Fruit fly (Drosophila melanogaster): ENCODE results near the gene CG32371.

Gene CG32371

DNA sequence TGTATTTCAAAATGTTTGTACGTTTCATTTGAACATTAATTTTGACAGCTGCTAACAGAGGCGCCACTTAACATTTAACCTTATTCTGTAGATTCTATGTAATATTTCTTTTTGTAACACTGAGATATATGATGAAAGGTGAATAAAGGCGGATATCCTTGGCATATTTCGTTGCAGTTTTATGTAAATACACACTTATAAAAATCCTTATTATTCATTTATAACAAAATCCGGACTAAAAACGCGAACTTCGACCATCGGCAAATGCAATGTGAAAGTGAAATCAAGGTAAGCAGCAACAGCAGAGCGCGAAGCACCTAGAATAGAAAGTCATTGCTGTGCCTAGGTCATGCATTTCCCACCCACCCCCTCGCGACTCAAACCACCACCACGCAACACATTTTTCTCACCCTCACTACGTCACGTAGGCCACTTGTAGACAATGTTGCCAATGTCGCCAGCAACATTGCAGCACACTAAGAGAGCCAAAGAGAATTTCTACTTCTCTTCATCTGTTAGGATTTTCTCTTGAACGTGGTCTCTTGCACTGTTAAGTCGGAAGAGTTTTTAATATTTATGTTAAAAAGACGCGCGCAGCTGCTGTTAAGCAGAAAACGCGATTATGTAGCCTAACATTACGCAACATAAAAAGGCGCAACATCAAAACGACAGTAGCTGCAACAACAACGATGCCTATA is 13.3 kb upstream of the CG32371 start:
- no peak for TF ChIP-seq h (optimal IDR thresholded peaks at IDR 0.05)
- no peak for TF ChIP-seq psq (optimal IDR thresholded peaks at IDR 0.05)
- TF ChIP-seq Sin3A (optimal IDR thresholded peaks at IDR 0.05), result no peak
- TF ChIP-seq insv (optimal IDR thresholded peaks at IDR 0.05), result no peak
- TF ChIP-seq ttk (optimal IDR thresholded peaks at IDR 0.05), result no peak
- TF ChIP-seq Myc (optimal IDR thresholded peaks at IDR 0.05), result no peak

- no peak for TF ChIP-seq insv (optimal IDR thresholded peaks at IDR 0.05)
- no peak for TF ChIP-seq Myc (optimal IDR thresholded peaks at IDR 0.05)
- TF ChIP-seq psq (optimal IDR thresholded peaks at IDR 0.05), result no peak
- TF ChIP-seq h (optimal IDR thresholded peaks at IDR 0.05), result no peak
- no peak for TF ChIP-seq ttk (optimal IDR thresholded peaks at IDR 0.05)
- TF ChIP-seq Sin3A (optimal IDR thresholded peaks at IDR 0.05), result no peak
These were observed 7.3 kb upstream of the CG32371 start, which contains the start of gene Clk for dm6 chr3L:7775365-7775905. Gene Clk, minus strand, starts transcription at chr3L:7775603.

- TF ChIP-seq ttk (optimal IDR thresholded peaks at IDR 0.05), result no peak
- no peak for TF ChIP-seq psq (optimal IDR thresholded peaks at IDR 0.05)
- TF ChIP-seq h (optimal IDR thresholded peaks at IDR 0.05), result no peak
- TF ChIP-seq Myc (optimal IDR thresholded peaks at IDR 0.05), result no peak
- TF ChIP-seq insv (optimal IDR thresholded peaks at IDR 0.05), result no peak
- no peak for TF ChIP-seq Sin3A (optimal IDR thresholded peaks at IDR 0.05)
These were observed 6.5 kb upstream of the CG32371 start for dm6 chr3L:7774698-7775097.

dm6 chr3L:7773529-7773928 is 5.4 kb upstream of the CG32371 start:
- TF ChIP-seq insv (optimal IDR thresholded peaks at IDR 0.05), result no peak
- no peak for TF ChIP-seq Myc (optimal IDR thresholded peaks at IDR 0.05)
- no peak for TF ChIP-seq h (optimal IDR thresholded peaks at IDR 0.05)
- TF ChIP-seq psq (optimal IDR thresholded peaks at IDR 0.05), result no peak
- TF ChIP-seq ttk (optimal IDR thresholded peaks at IDR 0.05), result no peak
- TF ChIP-seq Sin3A (optimal IDR thresholded peaks at IDR 0.05), result no peak

dm6 chr3L:7772160-7772798 is 4.1 kb upstream of the CG32371 start:
- TF ChIP-seq h (optimal IDR thresholded peaks at IDR 0.05) (no peak), Sin3A (optimal IDR thresholded peaks at IDR 0.05) (no peak)

dm6 chr3L:7759835-7760780 is 8.0 kb downstream of the CG32371 start, which contains the start of gene Hn:
Gene Hn, plus strand, starts transcription at chr3L:7760453.
- TF ChIP-seq Myc (optimal IDR thresholded peaks at IDR 0.05) (no peak), insv (optimal IDR thresholded peaks at IDR 0.05) (no peak), ttk (optimal IDR thresholded peaks at IDR 0.05) (no peak), psq (optimal IDR thresholded peaks at IDR 0.05) (no peak), Sin3A (optimal IDR thresholded peaks at IDR 0.05) (no peak), h (optimal IDR thresholded peaks at IDR 0.05) (no peak)

- TF ChIP-seq h (optimal IDR thresholded peaks at IDR 0.05) (no peak), insv (optimal IDR thresholded peaks at IDR 0.05) (no peak), ttk (optimal IDR thresholded peaks at IDR 0.05) (no peak), Myc (optimal IDR thresholded peaks at IDR 0.05) (no peak), psq (optimal IDR thresholded peaks at IDR 0.05) (no peak), Sin3A (optimal IDR thresholded peaks at IDR 0.05) (no peak)
These were observed 14.0 kb downstream of the CG32371 start, which contains the start of gene CG7409 for dm6 chr3L:7754109-7754508. Gene CG7409, plus strand, starts transcription at chr3L:7754409.

DNA sequence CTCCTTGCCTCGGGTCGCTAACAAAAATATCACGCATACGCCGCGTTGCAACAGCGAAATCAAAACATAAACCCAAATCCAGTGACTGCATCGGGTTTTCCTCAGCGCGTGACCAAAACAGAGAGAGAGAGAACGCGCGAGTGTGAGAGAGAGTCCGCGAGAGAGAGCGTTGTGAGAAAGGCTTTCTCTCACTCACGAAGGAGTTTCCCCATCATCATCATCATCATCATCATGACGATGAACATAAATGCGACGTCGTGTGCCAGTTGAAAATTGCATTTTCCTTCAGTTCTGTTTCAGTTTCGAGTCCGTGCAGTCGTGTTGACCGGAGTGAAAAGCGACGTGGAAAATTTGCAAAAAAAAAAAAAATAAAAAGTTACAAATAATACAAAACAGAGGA is 21.1 kb downstream of the CG32371 start, which contains the start of gene CG13685:
CG13685 (plus strand) TSS at position 301 of the 400 bp plus-strand sequence.
- TF ChIP-seq h (optimal IDR thresholded peaks at IDR 0.05) (no peak), Sin3A (optimal IDR thresholded peaks at IDR 0.05) (no peak), ttk (optimal IDR thresholded peaks at IDR 0.05) (no peak), psq (optimal IDR thresholded peaks at IDR 0.05) (no peak), insv (optimal IDR thresholded peaks at IDR 0.05) (no peak), Myc (optimal IDR thresholded peaks at IDR 0.05) (no peak)

dm6 chr3L:7743741-7744140 is 24.4 kb downstream of the CG32371 start:
- TF ChIP-seq Sin3A (optimal IDR thresholded peaks at IDR 0.05) (no peak), ttk (optimal IDR thresholded peaks at IDR 0.05) (no peak), h (optimal IDR thresholded peaks at IDR 0.05) (no peak), Myc (optimal IDR thresholded peaks at IDR 0.05) (no peak), insv (optimal IDR thresholded peaks at IDR 0.05) (no peak), psq (optimal IDR thresholded peaks at IDR 0.05) (no peak)

DNA sequence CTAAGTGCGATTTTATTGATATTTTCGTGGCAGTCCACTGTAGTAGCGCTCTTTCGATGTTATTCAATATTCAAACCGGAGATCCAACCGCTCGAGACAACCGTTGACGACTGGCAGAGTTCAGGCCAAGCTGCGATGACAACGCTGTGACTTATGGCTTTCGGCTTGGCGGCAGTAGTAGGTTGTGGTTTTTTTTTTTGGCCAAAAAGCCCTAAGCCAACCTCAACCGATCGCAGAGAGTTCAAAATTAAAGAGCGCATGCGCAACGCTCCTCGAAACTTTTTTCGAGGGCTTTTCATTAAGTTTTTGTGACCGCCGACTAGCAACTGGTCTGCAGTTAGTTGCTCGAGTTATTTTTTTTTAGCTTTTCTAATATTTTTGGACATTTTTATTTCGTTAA is 25.2 kb downstream of the CG32371 start, which contains the start of gene Snmp2:
Snmp2 (minus strand) TSS at position 101 of the 400 bp plus-strand sequence.
- TF ChIP-seq Myc (optimal IDR thresholded peaks at IDR 0.05) (no peak), ttk (optimal IDR thresholded peaks at IDR 0.05) (no peak), h (optimal IDR thresholded peaks at IDR 0.05) (no peak), insv (optimal IDR thresholded peaks at IDR 0.05) (no peak), psq (optimal IDR thresholded peaks at IDR 0.05) (no peak), Sin3A (optimal IDR thresholded peaks at IDR 0.05) (no peak)

dm6 chr3L:7741953-7742352 is 26.2 kb downstream of the CG32371 start:
- TF ChIP-seq insv (optimal IDR thresholded peaks at IDR 0.05) (no peak), psq (optimal IDR thresholded peaks at IDR 0.05) (no peak), Sin3A (optimal IDR thresholded peaks at IDR 0.05) (no peak), Myc (optimal IDR thresholded peaks at IDR 0.05) (no peak), h (optimal IDR thresholded peaks at IDR 0.05) (no peak), ttk (optimal IDR thresholded peaks at IDR 0.05) (no peak)
